Worm (Caenorhabditis elegans): ENCODE results near the gene grl-14.

grl-14 gene

DNA sequence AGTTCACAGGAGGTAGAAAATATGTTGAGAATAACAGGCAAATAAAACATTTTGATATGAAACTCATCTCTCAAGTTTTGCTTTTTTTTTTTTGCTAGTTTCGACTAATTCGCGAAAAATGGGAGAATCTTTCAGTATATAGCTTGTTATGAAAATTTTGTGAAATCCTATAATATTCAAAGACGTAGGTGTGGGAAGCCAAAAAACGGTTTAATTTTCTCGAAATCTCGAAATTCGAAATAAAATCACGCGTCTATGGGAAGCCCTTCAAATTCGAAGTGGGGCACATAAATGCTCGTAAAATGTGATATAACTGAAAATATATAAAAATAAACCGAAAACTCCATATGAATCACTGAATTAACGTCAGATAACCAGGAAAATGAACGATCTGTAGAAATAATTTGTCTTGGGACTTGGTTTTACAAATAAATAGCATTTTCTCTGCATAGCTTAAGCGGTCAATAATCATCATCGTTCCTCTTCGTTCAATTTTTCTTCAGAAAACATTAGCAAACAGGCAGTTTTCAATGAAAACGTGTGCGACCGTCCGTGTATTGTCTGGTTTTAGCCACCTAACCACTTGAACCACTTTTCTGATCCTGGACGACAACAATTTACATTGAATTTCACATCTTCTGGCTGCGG, at the start of gene grl-14, which contains the start of gene gcy-22:
TSS of gene grl-14 (plus strand) at position 598 of the 648 bp plus-strand sequence.
TSS of gene gcy-22 (minus strand) at position 101 of the 648 bp plus-strand sequence.
- TF ChIP-seq repo-1 (tag; optimal IDR thresholded peaks at IDR 0.05) (no peak), Y56A3A.18 (GFP tag; IDR thresholded peaks at IDR 0.05) (no peak), K11D2.4 (GFP tag; IDR thresholded peaks at IDR 0.05) (no peak), chd-7 (tag; optimal IDR thresholded peaks at IDR 0.05) (no peak), madf-10 (tag; optimal IDR thresholded peaks at IDR 0.05) (no peak), ztf-26 (tag; optimal IDR thresholded peaks at IDR 0.05) (no peak), let-526 (GFP tag; IDR thresholded peaks at IDR 0.05) (no peak), mxl-1 (tag; optimal IDR thresholded peaks at IDR 0.05) (no peak), sea-2 (GFP tag; IDR thresholded peaks at IDR 0.05) (no peak), akir-1 (GFP tag; optimal IDR thresholded peaks at IDR 0.05) (no peak), snpc-1.1 (tag; optimal IDR thresholded peaks at IDR 0.05; ENCODE audit: insufficient read depth) (no peak)

DNA sequence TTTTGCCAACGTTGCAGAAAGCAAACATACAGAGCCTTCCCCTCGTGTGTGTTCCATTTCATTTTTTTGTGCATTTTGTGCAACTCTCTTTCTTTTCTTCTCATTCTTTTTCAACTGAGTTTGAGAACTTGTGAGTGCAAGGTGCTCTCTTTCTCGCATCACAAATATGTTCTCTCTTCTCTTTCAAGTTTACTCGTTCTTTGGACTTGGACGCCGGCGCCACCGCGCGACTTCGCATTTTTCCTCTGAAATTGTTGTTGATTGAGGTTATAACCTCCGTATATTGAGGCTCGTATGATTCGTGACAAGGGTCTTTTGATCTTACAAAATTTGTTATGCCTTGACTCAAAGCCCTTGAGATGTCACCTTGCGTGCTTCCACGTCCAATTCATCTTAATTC, 48.6 kb upstream of the grl-14 start:
- peak; percentile 10 for TF ChIP-seq attf-5 (GFP tag; optimal IDR thresholded peaks at IDR 0.05)
- TF ChIP-seq hmg-1.2 (GFP tag; IDR thresholded peaks at IDR 0.05): peak; percentile 55
- TF ChIP-seq hlh-12 (tag; optimal IDR thresholded peaks at IDR 0.05): no peak
- TF ChIP-seq unc-130 (GFP tag; optimal IDR thresholded peaks at IDR 0.05): no peak
- no peak for TF ChIP-seq athp-1 (tag; optimal IDR thresholded peaks at IDR 0.05)
- TF ChIP-seq rec-8 (tag; optimal IDR thresholded peaks at IDR 0.05): no peak
- TF ChIP-seq egl-18 (GFP tag; IDR thresholded peaks at IDR 0.05): no peak
- no peak for TF ChIP-seq tbx-9 (tag; optimal IDR thresholded peaks at IDR 0.05; ENCODE audit: borderline replicate concordance)
- no peak for TF ChIP-seq sptf-2 (GFP tag; optimal IDR thresholded peaks at IDR 0.05)
- no peak for TF ChIP-seq D2030.7 (GFP tag; IDR thresholded peaks at IDR 0.05)
- peak; percentile 40 for TF ChIP-seq tbp1 (GFP tag; optimal IDR thresholded peaks at IDR 0.05)
- no peak for TF ChIP-seq B0261.1 (tag; optimal IDR thresholded peaks at IDR 0.05)
- peak; percentile 31; the same call in 1 of the 2 replicates for TF ChIP-seq madf-6 (GFP tag; IDR thresholded peaks at IDR 0.05)
- TF ChIP-seq cebp-1 (GFP tag; IDR thresholded peaks at IDR 0.05): 0 out of 2 replicates have a peak, but pooled peaks have one; percentile 14
- peak; percentile 75 for TF ChIP-seq cebp-1 (tag; optimal IDR thresholded peaks at IDR 0.05)
- TF ChIP-seq egrh-3 (GFP tag; IDR thresholded peaks at IDR 0.05): no peak
- no peak for TF ChIP-seq fkh-3 (tag; optimal IDR thresholded peaks at IDR 0.05)
- no peak for TF ChIP-seq ceh-100 (GFP tag; IDR thresholded peaks at IDR 0.05)
- peak; percentile 60 for TF ChIP-seq ama-1 (optimal IDR thresholded peaks at IDR 0.05)
- TF ChIP-seq ama-1 (GFP tag; optimal IDR thresholded peaks at IDR 0.05): no peak
- no peak; the same call in 1 of the 2 replicates for TF ChIP-seq ekl-4 (GFP tag; IDR thresholded peaks at IDR 0.05)
- no peak for TF ChIP-seq ztf-3 (GFP tag; optimal IDR thresholded peaks at IDR 0.05)
- peak; percentile 70; the same call in 1 of the 2 replicates for TF ChIP-seq Y53G8AR.9 (GFP tag; conservative IDR thresholded peaks at IDR 0.05)
- TF ChIP-seq lin-26 (GFP tag; IDR thresholded peaks at IDR 0.05): 0 out of 2 replicates have a peak, but pooled peaks have one; percentile 23
- peak; percentile 61; the same call in 1 of the 2 replicates for TF ChIP-seq K11D2.4 (GFP tag; IDR thresholded peaks at IDR 0.05)
- TF ChIP-seq zfh-2 (GFP tag; conservative IDR thresholded peaks at IDR 0.05): no peak
- peak; percentile 17 for TF ChIP-seq nhr-90 (tag; optimal IDR thresholded peaks at IDR 0.05)
- TF ChIP-seq egl-44 (GFP tag; IDR thresholded peaks at IDR 0.05): no peak
- TF ChIP-seq ceh-27 (GFP tag; optimal IDR thresholded peaks at IDR 0.05): peak; percentile 81
- 0 out of 2 replicates have a peak, but pooled peaks have one; percentile 29 for TF ChIP-seq mcd-1 (GFP tag; IDR thresholded peaks at IDR 0.05)
- no peak for TF ChIP-seq snpc-4 (GFP tag; optimal IDR thresholded peaks at IDR 0.05)
- TF ChIP-seq snpc-4 (tag; optimal IDR thresholded peaks at IDR 0.05): peak in 1 of 4 experiments; percentile 4
- TF ChIP-seq die-1 (tag; optimal IDR thresholded peaks at IDR 0.05): no peak
- no peak for TF ChIP-seq him-1 (tag; optimal IDR thresholded peaks at IDR 0.05)
- TF ChIP-seq nhr-80 (tag; optimal IDR thresholded peaks at IDR 0.05): peak; percentile 58
- TF ChIP-seq madf-10 (tag; optimal IDR thresholded peaks at IDR 0.05): peak; percentile 99
- no peak for TF ChIP-seq nhr-120 (GFP tag; IDR thresholded peaks at IDR 0.05)
- TF ChIP-seq somi-1 (GFP tag; optimal IDR thresholded peaks at IDR 0.05): no peak

Data from whole organism, young adult.